Worm (Caenorhabditis elegans) whole organism, L1 larva: ENCODE measurements around the gene smr-1.

Experiments
- blmp-1 ChIP-seq: fragments of 150-350 bp; optimal IDR thresholded peaks from 2 replicates; lab custom pipeline; 2014; ENCODE audit warnings: missing biosample characterization, missing genetic modification characterization
- dsc-1 ChIP-seq: sonication (generic microtip); optimal IDR thresholded peaks from 2 replicates; lab custom pipeline; 2016; ENCODE audit warnings: mild to moderate bottlenecking, missing genetic modification characterization, missing compliant biosample characterization
- efl-1 ChIP-seq, 4 experiments: fragments of 150-350 bp; optimal IDR thresholded peaks in 3 of 4; peaks in 1 of 4; 1 replicate in 1 of 4; 2 replicates in 3 of 4; lab custom pipeline; 2014; ENCODE audit warnings: missing biosample characterization in 2 of 4, missing genetic modification characterization in 2 of 4, missing genetic modification reagents in 2 of 4
- egl-27 ChIP-seq, 2 experiments: fragments of 150-350 bp in 1 of 2; sonication (generic microtip); optimal IDR thresholded peaks; 3 replicates each; lab custom pipeline; 2017 to 2018; ENCODE audit warnings: missing biosample characterization in 2 of 2, missing genetic modification characterization in 2 of 2, missing genetic modification reagents in 2 of 2
- jun-1 ChIP-seq: fragments of 150-350 bp; optimal IDR thresholded peaks from 2 replicates; lab custom pipeline; 2014; ENCODE audit warnings: missing biosample characterization, missing genetic modification reagents, missing genetic modification characterization
- snpc-4 ChIP-seq: fragments of 150-350 bp; optimal IDR thresholded peaks from 2 replicates; lab custom pipeline; 2014; ENCODE audit warnings: missing biosample characterization, missing genetic modification characterization
- sox-4 ChIP-seq: sonication (generic microtip); optimal IDR thresholded peaks from 2 replicates; lab custom pipeline; 2016; ENCODE audit warnings: missing genetic modification characterization, missing compliant biosample characterization
- sup-37 ChIP-seq: fragments of 200-800 bp; sonication (Bioruptor generic); optimal IDR thresholded peaks from 2 replicates; lab custom pipeline; 2018; ENCODE audit warnings: mild to moderate bottlenecking, missing genetic modification characterization, missing compliant biosample characterization
- unc-130 ChIP-seq: fragments of 150-350 bp; optimal IDR thresholded peaks from 2 replicates; lab custom pipeline; 2017; ENCODE audit warnings: missing biosample characterization, missing genetic modification characterization, inconsistent platforms
- unc-62 ChIP-seq: fragments of 150-350 bp; optimal IDR thresholded peaks from 2 replicates; lab custom pipeline; 2014; ENCODE audit warnings: missing biosample characterization, missing genetic modification reagents, missing genetic modification characterization
- unc-86 ChIP-seq: sonication (generic microtip); optimal IDR thresholded peaks from 2 replicates; lab custom pipeline; 2016; ENCODE audit warnings: missing genetic modification characterization, missing compliant biosample characterization
- vab-15 ChIP-seq: sonication (generic microtip); optimal IDR thresholded peaks from 2 replicates; lab custom pipeline; 2017; ENCODE audit warnings: missing genotype, mild to moderate bottlenecking, missing genetic modification characterization, missing compliant biosample characterization

DNA sequence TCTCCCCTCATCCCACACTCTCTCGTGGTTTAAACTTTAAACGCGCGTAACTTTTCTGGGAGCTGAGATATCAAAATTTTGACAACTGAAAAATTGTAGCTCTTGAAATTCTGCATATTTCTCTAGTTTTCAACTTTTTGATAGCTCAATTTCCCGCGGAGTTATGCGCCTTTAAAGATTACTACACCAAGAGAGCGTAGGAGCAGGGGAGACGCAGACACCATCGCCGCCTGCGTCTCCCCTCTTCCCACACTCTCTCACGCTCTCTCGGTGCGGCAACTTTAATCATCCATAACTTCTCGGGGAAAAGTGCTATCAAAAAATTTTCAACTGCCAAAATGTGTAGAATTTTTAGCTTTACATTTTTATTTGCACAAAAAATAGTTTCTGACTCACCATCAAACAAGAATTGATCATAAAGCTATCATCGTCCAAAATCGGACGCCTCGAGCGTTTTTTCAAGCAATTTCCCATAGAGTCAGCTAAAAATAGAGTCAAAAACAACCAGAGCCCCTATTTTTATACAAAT is 33.2 kb downstream of the smr-1 start, which contains the start of gene eak-3:
- no peak for TF ChIP-seq egl-27 (tag; optimal IDR thresholded peaks at IDR 0.05; lab: Kevin White, UChicago)
- TF ChIP-seq snpc-4, result no peak
- TF ChIP-seq unc-62 (GFP tag; lab: Kevin White, UChicago), result no peak
- TF ChIP-seq efl-1 (optimal IDR thresholded peaks at IDR 0.05; lab: Kevin White, UChicago), result no peak
- TF ChIP-seq efl-1 (GFP tag; optimal IDR thresholded peaks at IDR 0.05 in 1 of 2; lab: Kevin White, UChicago), result peak in 1 of 2 experiments; percentile 89
- no peak for TF ChIP-seq blmp-1 (tag; lab: Kevin White, UChicago)
- TF ChIP-seq vab-15 (tag; lab: Kevin White, UChicago), result no peak
- no peak for TF ChIP-seq unc-86
- no peak for TF ChIP-seq dsc-1 (tag; lab: Kevin White, UChicago)
- no peak for TF ChIP-seq jun-1 (tag; lab: Kevin White, UChicago)
- TF ChIP-seq sox-4, result no peak
- TF ChIP-seq sup-37 (GFP tag; lab: Kevin White, UChicago), result no peak
- no peak for TF ChIP-seq unc-130 (tag; lab: Kevin White, UChicago)
